Fruit fly (Drosophila melanogaster): ENCODE data around the gene und.

und gene

DNA sequence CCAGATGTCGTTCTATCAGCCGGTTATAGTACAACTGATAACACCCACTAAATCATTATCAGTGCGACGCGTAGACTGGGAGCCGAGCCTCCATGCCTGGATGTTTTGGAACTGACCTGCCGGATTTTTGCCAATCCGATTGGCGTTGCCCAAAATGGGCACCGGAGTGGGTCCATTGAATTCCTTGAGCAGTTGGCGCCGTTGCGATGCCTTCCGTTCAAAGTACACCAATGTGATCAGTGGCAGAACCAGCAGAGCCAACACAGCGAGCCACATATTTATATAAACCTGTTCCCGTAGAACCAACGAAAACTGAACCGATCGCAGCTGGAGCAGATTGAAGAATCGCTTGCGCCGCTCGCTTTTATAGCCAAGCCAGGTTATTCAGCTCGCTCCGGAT lies 13.4 kb upstream of the und start, which contains the start of gene Cyp4e3:
Cyp4e3 (minus strand) TSS at position 327 of the 400 bp plus-strand sequence.
- TF ChIP-seq CG8301 (tag; optimal IDR thresholded peaks at IDR 0.05) (no peak), CG4496 (GFP tag; IDR thresholded peaks at IDR 0.05) (peak; percentile 22; the same call in 1 of the 3 replicates)

DNA sequence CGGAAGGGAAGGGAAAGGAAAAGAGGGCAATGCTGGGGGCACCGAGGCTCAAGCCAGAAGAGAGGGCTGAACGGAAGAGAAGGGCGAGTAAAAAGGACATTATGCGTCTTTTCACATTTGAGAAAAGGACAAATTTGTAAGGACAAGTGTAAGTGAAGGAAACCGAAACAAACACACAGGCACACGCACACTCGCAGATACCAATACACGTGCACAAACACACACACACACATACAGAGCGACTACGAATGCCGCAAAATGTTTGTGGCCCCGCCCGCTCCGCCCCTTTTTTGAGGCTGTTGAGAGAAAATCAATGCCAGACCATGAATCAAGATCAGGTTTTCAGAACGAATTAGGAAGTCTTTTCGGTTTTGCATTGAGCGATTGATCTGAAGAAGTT lies 9.8 kb upstream of the und start:
- TF ChIP-seq EcR (GFP tag; optimal IDR thresholded peaks at IDR 0.05), result no peak
- TF ChIP-seq CG12605 (GFP tag; IDR thresholded peaks at IDR 0.05), result no peak
- TF ChIP-seq CG17806 (tag; optimal IDR thresholded peaks at IDR 0.05), result no peak
- no peak for TF ChIP-seq CG9948 (tag; optimal IDR thresholded peaks at IDR 0.05)
- TF ChIP-seq fd96Ca (GFP tag; IDR thresholded peaks at IDR 0.05), result no peak
- TF ChIP-seq Ets98B (GFP tag; IDR thresholded peaks at IDR 0.05), result no peak
- no peak for TF ChIP-seq CG15710 (tag; optimal IDR thresholded peaks at IDR 0.05)
- no peak for TF ChIP-seq Pif1A (GFP tag; optimal IDR thresholded peaks at IDR 0.05)
- TF ChIP-seq CG32121 (GFP tag; IDR thresholded peaks at IDR 0.05), result no peak
- TF ChIP-seq CG14655 (GFP tag; optimal IDR thresholded peaks at IDR 0.05), result no peak
- TF ChIP-seq CG8159 (tag; optimal IDR thresholded peaks at IDR 0.05), result no peak
- no peak for TF ChIP-seq CG10348 (GFP tag; IDR thresholded peaks at IDR 0.05)
- TF ChIP-seq gl (tag; optimal IDR thresholded peaks at IDR 0.05), result no peak
- no peak for TF ChIP-seq CG4496 (GFP tag; IDR thresholded peaks at IDR 0.05)
- no peak for TF ChIP-seq rn (GFP tag; IDR thresholded peaks at IDR 0.05)

DNA sequence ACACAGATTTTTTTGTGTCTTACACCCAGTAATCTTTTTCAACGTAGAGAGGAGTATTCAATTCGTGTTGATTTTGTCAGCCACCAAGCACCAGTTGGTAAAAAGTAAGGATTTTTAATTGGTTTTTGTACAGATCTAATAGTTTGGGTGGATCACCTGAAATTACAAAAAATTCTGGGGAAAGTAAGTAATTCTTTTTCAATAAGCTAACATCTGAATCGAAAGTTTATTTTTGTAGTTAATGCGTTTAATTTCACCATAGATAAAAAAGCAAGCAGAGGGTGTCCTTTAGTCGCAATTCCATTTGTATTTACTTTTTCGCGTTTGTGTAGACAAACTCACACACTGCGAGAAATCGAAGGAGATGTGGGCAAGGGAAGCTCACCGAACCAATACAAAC lies 8.4 kb upstream of the und start:
- TF ChIP-seq CG34367 (tag; optimal IDR thresholded peaks at IDR 0.05), result no peak
- TF ChIP-seq CG8159 (tag; optimal IDR thresholded peaks at IDR 0.05), result peak; percentile 37
- TF ChIP-seq EcR (GFP tag; optimal IDR thresholded peaks at IDR 0.05), result no peak
- peak; percentile 30 for TF ChIP-seq CG15710 (tag; optimal IDR thresholded peaks at IDR 0.05)
- TF ChIP-seq fd96Ca (GFP tag; IDR thresholded peaks at IDR 0.05), result no peak
- TF ChIP-seq CG13204 (GFP tag; optimal IDR thresholded peaks at IDR 0.05), result no peak
- TF ChIP-seq CG14655 (GFP tag; optimal IDR thresholded peaks at IDR 0.05), result peak; percentile 13

- TF ChIP-seq CG8301 (tag; optimal IDR thresholded peaks at IDR 0.05) (peak; percentile 71), CG17806 (tag; optimal IDR thresholded peaks at IDR 0.05) (peak; percentile 70), Ets98B (GFP tag; IDR thresholded peaks at IDR 0.05) (peak; percentile 90), CG9948 (tag; optimal IDR thresholded peaks at IDR 0.05) (peak; percentile 62), gl (tag; optimal IDR thresholded peaks at IDR 0.05) (no peak), CG34367 (tag; optimal IDR thresholded peaks at IDR 0.05) (peak; percentile 56), CG13204 (GFP tag; optimal IDR thresholded peaks at IDR 0.05) (no peak), CG4496 (GFP tag; IDR thresholded peaks at IDR 0.05) (peak; percentile 89), CG14655 (GFP tag; optimal IDR thresholded peaks at IDR 0.05) (peak; percentile 80), CG8159 (tag; optimal IDR thresholded peaks at IDR 0.05) (peak; percentile 73), CG15710 (tag; optimal IDR thresholded peaks at IDR 0.05) (peak; percentile 51), fd96Ca (GFP tag; IDR thresholded peaks at IDR 0.05) (peak; percentile 89), CG32121 (GFP tag; IDR thresholded peaks at IDR 0.05) (peak; percentile 82), Pif1B (GFP tag; optimal IDR thresholded peaks at IDR 0.05) (peak; percentile 85), EcR (GFP tag; optimal IDR thresholded peaks at IDR 0.05) (no peak), CG12605 (GFP tag; IDR thresholded peaks at IDR 0.05) (peak; percentile 73; the same call in 1 of the 2 replicates), D1 (tag; optimal IDR thresholded peaks at IDR 0.05) (peak; percentile 37), Snoo (tag; optimal IDR thresholded peaks at IDR 0.05) (peak; percentile 78), CG10348 (GFP tag; IDR thresholded peaks at IDR 0.05) (peak; percentile 64; the same call in 1 of the 2 replicates), Pif1A (GFP tag; optimal IDR thresholded peaks at IDR 0.05) (peak; percentile 94), rn (GFP tag; IDR thresholded peaks at IDR 0.05) (peak; percentile 85)
Observed at dm6 chr2L:9757990-9758814, 5.0 kb upstream of the und start, which contains the start of gene zf30C. TSS of gene zf30C (plus strand) at chr2L:9758342.

DNA sequence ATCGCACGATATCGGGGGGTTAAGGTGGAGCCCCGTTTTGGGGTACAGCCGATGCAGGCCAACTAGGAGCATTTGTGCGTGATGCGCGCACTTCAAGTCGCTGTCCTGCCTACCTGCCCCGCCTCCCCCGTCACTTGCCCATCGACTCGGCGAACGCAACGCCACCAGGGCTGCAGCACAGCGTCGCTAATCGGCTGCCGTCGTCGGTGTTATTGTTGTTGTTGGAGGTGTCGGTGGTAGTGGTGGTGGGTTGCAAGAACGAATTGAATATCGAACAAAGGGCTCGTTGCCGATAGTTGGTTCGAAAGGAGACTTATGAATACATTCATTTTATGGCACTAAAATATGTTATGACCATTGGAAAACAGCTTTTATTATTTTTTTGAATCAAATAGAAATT lies 4.3 kb upstream of the und start:
- TF ChIP-seq CG32121 (GFP tag; IDR thresholded peaks at IDR 0.05), result peak; percentile 63
- no peak for TF ChIP-seq gl (tag; optimal IDR thresholded peaks at IDR 0.05)
- TF ChIP-seq CG15710 (tag; optimal IDR thresholded peaks at IDR 0.05), result peak; percentile 35
- no peak for TF ChIP-seq CG9948 (tag; optimal IDR thresholded peaks at IDR 0.05)
- TF ChIP-seq Pif1B (GFP tag; optimal IDR thresholded peaks at IDR 0.05), result peak; percentile 15
- TF ChIP-seq fd96Ca (GFP tag; IDR thresholded peaks at IDR 0.05), result peak; percentile 87
- TF ChIP-seq EcR (GFP tag; optimal IDR thresholded peaks at IDR 0.05), result peak; percentile 45
- no peak for TF ChIP-seq CG13204 (GFP tag; optimal IDR thresholded peaks at IDR 0.05)
- TF ChIP-seq CG17806 (tag; optimal IDR thresholded peaks at IDR 0.05), result no peak
- TF ChIP-seq CG4496 (GFP tag; IDR thresholded peaks at IDR 0.05), result peak; percentile 51
- no peak for TF ChIP-seq CG34367 (tag; optimal IDR thresholded peaks at IDR 0.05)
- peak; percentile 2 for TF ChIP-seq Snoo (tag; optimal IDR thresholded peaks at IDR 0.05)
- TF ChIP-seq CG10348 (GFP tag; IDR thresholded peaks at IDR 0.05), result no peak
- no peak for TF ChIP-seq D1 (tag; optimal IDR thresholded peaks at IDR 0.05)
- TF ChIP-seq rn (GFP tag; IDR thresholded peaks at IDR 0.05), result peak; percentile 34; the same call in 1 of the 2 replicates
- peak; percentile 68 for TF ChIP-seq Ets98B (GFP tag; IDR thresholded peaks at IDR 0.05)
- no peak for TF ChIP-seq CG8301 (tag; optimal IDR thresholded peaks at IDR 0.05)
- peak; percentile 33; the same call in 1 of the 2 replicates for TF ChIP-seq CG12605 (GFP tag; IDR thresholded peaks at IDR 0.05)
- TF ChIP-seq CG14655 (GFP tag; optimal IDR thresholded peaks at IDR 0.05), result no peak
- TF ChIP-seq Pif1A (GFP tag; optimal IDR thresholded peaks at IDR 0.05), result no peak
- no peak for TF ChIP-seq CG8159 (tag; optimal IDR thresholded peaks at IDR 0.05)

dm6 chr2L:9766758-9767157 lies 3.6 kb downstream of the und start, which contains the start of gene CG4017:
TSS of gene CG4017 (plus strand) at chr2L:9767058.
- no peak for TF ChIP-seq CG34367 (tag; optimal IDR thresholded peaks at IDR 0.05)
- no peak for TF ChIP-seq CG12605 (GFP tag; IDR thresholded peaks at IDR 0.05)
- TF ChIP-seq CG8159 (tag; optimal IDR thresholded peaks at IDR 0.05), result no peak
- TF ChIP-seq Pif1B (GFP tag; optimal IDR thresholded peaks at IDR 0.05), result no peak
- no peak for TF ChIP-seq CG15710 (tag; optimal IDR thresholded peaks at IDR 0.05)
- no peak for TF ChIP-seq CG17806 (tag; optimal IDR thresholded peaks at IDR 0.05)
- no peak for TF ChIP-seq CG32121 (GFP tag; IDR thresholded peaks at IDR 0.05)
- no peak for TF ChIP-seq CG9948 (tag; optimal IDR thresholded peaks at IDR 0.05)
- no peak for TF ChIP-seq Pif1A (GFP tag; optimal IDR thresholded peaks at IDR 0.05)
- TF ChIP-seq rn (GFP tag; IDR thresholded peaks at IDR 0.05), result no peak
- no peak for TF ChIP-seq CG8301 (tag; optimal IDR thresholded peaks at IDR 0.05)
- TF ChIP-seq CG14655 (GFP tag; optimal IDR thresholded peaks at IDR 0.05), result no peak
- no peak for TF ChIP-seq CG10348 (GFP tag; IDR thresholded peaks at IDR 0.05)
- no peak for TF ChIP-seq CG13204 (GFP tag; optimal IDR thresholded peaks at IDR 0.05)
- TF ChIP-seq Ets98B (GFP tag; IDR thresholded peaks at IDR 0.05), result no peak
- TF ChIP-seq CG4496 (GFP tag; IDR thresholded peaks at IDR 0.05), result no peak
